Worm (Caenorhabditis elegans) whole organism, mixed stage, embryonic: Measurements from ENCODE around the gene Y37A1A.4.

Source experiments
- blmp-1 ChIP-seq: fragments of 150-350 bp; optimal IDR thresholded peaks from 2 replicates; lab custom pipeline; 2014; ENCODE audit warnings: missing biosample characterization, missing genetic modification characterization
- lin-13 ChIP-seq: fragments of 150-350 bp; optimal IDR thresholded peaks from 2 replicates; lab custom pipeline; 2014; ENCODE audit warnings: missing biosample characterization, missing genetic modification characterization
- lsy-2 ChIP-seq: fragments of 150-350 bp; optimal IDR thresholded peaks from 2 replicates; lab custom pipeline; 2014; ENCODE audit warnings: missing biosample characterization, missing genetic modification characterization
- nhr-237 ChIP-seq: fragments of 150-350 bp; optimal IDR thresholded peaks from 2 replicates; lab custom pipeline; 2014; ENCODE audit warnings: missing biosample characterization, missing genetic modification characterization
- snpc-4 ChIP-seq: fragments of 150-350 bp; optimal IDR thresholded peaks from 2 replicates; lab custom pipeline; 2014; ENCODE audit warnings: missing biosample characterization, missing genetic modification characterization

- TF ChIP-seq blmp-1 (tag; lab: Kevin White, UChicago) (no peak), lsy-2 (tag; lab: Kevin White, UChicago) (no peak), lin-13 (tag; lab: Kevin White, UChicago) (no peak), nhr-237 (tag; lab: Kevin White, UChicago) (no peak), snpc-4 (tag; lab: Kevin White, UChicago) (no peak)
Observed at ce11 chrIV:13945188-13945587, 11.0 kb downstream of the Y37A1A.4 start.
